Worm (Caenorhabditis elegans): ENCODE results near the gene mtre-1.

Gene mtre-1

ce11 chrII:8028246-8028694, 22.1 kb downstream of the mtre-1 start (continued):
- TF ChIP-seq nhr-28 (tag; optimal IDR thresholded peaks at IDR 0.05) (peak; percentile 57), lir-3 (tag; optimal IDR thresholded peaks at IDR 0.05) (peak; percentile 98), ZK337.2 (GFP tag; IDR thresholded peaks at IDR 0.05) (peak; percentile 43; the same call in 1 of the 2 replicates), daf-12 (tag; optimal IDR thresholded peaks at IDR 0.05) (no peak), egl-43 (GFP tag; IDR thresholded peaks at IDR 0.05) (peak; percentile 93), ceh-44 (GFP tag; IDR thresholded peaks at IDR 0.05) (peak; percentile 43; the same call in 1 of the 2 replicates), F44E2.7 (GFP tag; IDR thresholded peaks at IDR 0.05) (no peak), F10B5.3 (tag; optimal IDR thresholded peaks at IDR 0.05) (peak; percentile 82), zfp-2 (tag; optimal IDR thresholded peaks at IDR 0.05) (peak; percentile 72), madf-5 (GFP tag; IDR thresholded peaks at IDR 0.05) (no peak), F26F4.8 (GFP tag; conservative IDR thresholded peaks at IDR 0.05) (no peak), mdl-1 (tag; optimal IDR thresholded peaks at IDR 0.05) (peak; percentile 52 to 81), ztf-7 (tag; optimal IDR thresholded peaks at IDR 0.05) (no peak), dmd-6 (GFP tag; IDR thresholded peaks at IDR 0.05) (peak; percentile 91), rbr-2 (tag; optimal IDR thresholded peaks at IDR 0.05) (peak; percentile 97), hlh-11 (tag; optimal IDR thresholded peaks at IDR 0.05) (peak; percentile 97), sdz-12 (GFP tag; optimal IDR thresholded peaks at IDR 0.05) (peak; percentile 50), ces-1 (GFP tag; optimal IDR thresholded peaks at IDR 0.05) (no peak), nhr-77 (tag; optimal IDR thresholded peaks at IDR 0.05) (peak; percentile 55), nhr-102 (tag; optimal IDR thresholded peaks at IDR 0.05) (peak; percentile 65), unc-39 (tag; optimal IDR thresholded peaks at IDR 0.05) (no peak), cey-2 (tag; optimal IDR thresholded peaks at IDR 0.05; ENCODE audit: borderline replicate concordance, insufficient read depth) (no peak), zag-1 (tag; optimal IDR thresholded peaks at IDR 0.05) (peak; percentile 6), dve-1 (tag; optimal IDR thresholded peaks at IDR 0.05; ENCODE audit: insufficient read depth) (peak; percentile 98), ceh-62 (tag; optimal IDR thresholded peaks at IDR 0.05) (no peak), spr-3 (GFP tag; optimal IDR thresholded peaks at IDR 0.05) (no peak), lsy-2 (tag; optimal IDR thresholded peaks at IDR 0.05) (peak; percentile 65 to 81), lim-7 (GFP tag; IDR thresholded peaks at IDR 0.05) (peak; percentile 72), daf-8 (GFP tag; IDR thresholded peaks at IDR 0.05) (0 out of 2 replicates have a peak, but pooled peaks have one; percentile 15), attf-4 (tag; optimal IDR thresholded peaks at IDR 0.05) (no peak), lin-15B (tag; optimal IDR thresholded peaks at IDR 0.05) (peak; percentile 55), nhr-6 (tag; optimal IDR thresholded peaks at IDR 0.05) (peak; percentile 43), egl-27 (tag; optimal IDR thresholded peaks at IDR 0.05) (no peak), D1046.2 (GFP tag; IDR thresholded peaks at IDR 0.05) (peak; percentile 60; the same call in 1 of the 2 replicates), tag-97 (GFP tag; IDR thresholded peaks at IDR 0.05) (no peak), unc-62 (GFP tag; optimal IDR thresholded peaks at IDR 0.05 in 1 of 2) (peak in 1 of 2 experiments; percentile 99), unc-62 (tag; optimal IDR thresholded peaks at IDR 0.05) (no peak), lin-29 (GFP tag; IDR thresholded peaks at IDR 0.05) (no peak), nhr-11 (tag; optimal IDR thresholded peaks at IDR 0.05) (peak; percentile 68), php-3 (GFP tag; IDR thresholded peaks at IDR 0.05) (peak; percentile 77), Y5F2A.4 (GFP tag; optimal IDR thresholded peaks at IDR 0.05) (no peak), lin-38 (GFP tag; IDR thresholded peaks at IDR 0.05) (peak; percentile 91), spr-1 (tag; optimal IDR thresholded peaks at IDR 0.05) (peak; percentile 84), Y105C5A.15 (GFP tag; IDR thresholded peaks at IDR 0.05) (no peak), mdt-29 (GFP tag; IDR thresholded peaks at IDR 0.05) (peak; percentile 76), hlh-30 (tag; optimal IDR thresholded peaks at IDR 0.05; ENCODE audit: insufficient read depth) (peak; percentile 87), lin-39 (tag; optimal IDR thresholded peaks at IDR 0.05) (no peak), Y48G9A.11 (GFP tag; IDR thresholded peaks at IDR 0.05) (0 out of 2 replicates have a peak, but pooled peaks have one; percentile 14), ama-1 (optimal IDR thresholded peaks at IDR 0.05) (no peak), nhr-42 (GFP tag; IDR thresholded peaks at IDR 0.05) (0 out of 2 replicates have a peak, but pooled peaks have one; percentile 62), vab-7 (GFP tag; IDR thresholded peaks at IDR 0.05) (peak; percentile 81), Y75B8A.6 (GFP tag; IDR thresholded peaks at IDR 0.05) (0 out of 2 replicates have a peak, but pooled peaks have one; percentile 48)

Measured in whole organism, L4 larva.